Fruit fly (Drosophila melanogaster) whole organism, adult: ENCODE data around the gene CG3597.

Source experiments
- CG11617 ChIP-seq: fragments of 200-800 bp; sonication (Bioruptor generic); optimal IDR thresholded peaks from 2 replicates; lab custom pipeline; 2017; ENCODE audit warnings: mild to moderate bottlenecking, missing biosample characterization, missing genetic modification reagents, missing genetic modification characterization
- CG14711 ChIP-seq: fragments of 200-800 bp; sonication (Bioruptor generic); optimal IDR thresholded peaks from 2 replicates; lab custom pipeline; 2018; ENCODE audit warnings: missing biosample characterization, mild to moderate bottlenecking, missing genetic modification characterization, moderate library complexity
- CG1620 ChIP-seq: fragments of 200-800 bp; sonication (Bioruptor generic); optimal IDR thresholded peaks from 2 replicates; lab custom pipeline; 2016; ENCODE audit warnings: missing biosample characterization, missing genetic modification characterization
- CG5204 ChIP-seq: fragments of 200-800 bp; sonication (Bioruptor generic); optimal IDR thresholded peaks from 2 replicates; lab custom pipeline; 2016; ENCODE audit warnings: missing biosample characterization, missing genetic modification characterization
- CG7101 ChIP-seq: fragments of 200-800 bp; sonication (Bioruptor generic); optimal IDR thresholded peaks from 2 replicates; lab custom pipeline; 2018; ENCODE audit warnings: missing biosample characterization, mild to moderate bottlenecking, missing genetic modification characterization, moderate library complexity
- Hr96 ChIP-seq: fragments of 200-800 bp; sonication (Bioruptor generic); optimal IDR thresholded peaks from 2 replicates; lab custom pipeline; 2016; ENCODE audit warnings: missing biosample characterization, missing genetic modification characterization
- Mnt ChIP-seq: fragments of 200-800 bp; sonication (Bioruptor generic); optimal IDR thresholded peaks from 2 replicates; lab custom pipeline; 2016; ENCODE audit warnings: missing biosample characterization, mild to moderate bottlenecking, missing genetic modification characterization
- bab1 ChIP-seq: fragments of 200-800 bp; sonication (Bioruptor generic); optimal IDR thresholded peaks from 3 replicates; lab custom pipeline; 2019; ENCODE audit warnings: missing biosample characterization, mild to moderate bottlenecking, missing genetic modification characterization, moderate library complexity
- cic ChIP-seq: fragments of 200-800 bp; sonication (Bioruptor generic); optimal IDR thresholded peaks from 2 replicates; lab custom pipeline; 2017; ENCODE audit warnings: missing biosample characterization, mild to moderate bottlenecking, missing genetic modification characterization, moderate library complexity
- cnc ChIP-seq, 2 experiments: fragments of >200 bp; optimal IDR thresholded peaks; 2 replicates each; lab custom pipeline; 2017
- kay ChIP-seq: fragments of 200-800 bp; sonication (Bioruptor generic); peaks from one replicate; lab custom pipeline; 2016; ENCODE audit warnings: missing biosample characterization, missing genetic modification characterization, borderline replicate concordance
- ovo ChIP-seq: fragments of 200-800 bp; sonication (Bioruptor generic); optimal IDR thresholded peaks from 2 replicates; lab custom pipeline; 2016; ENCODE audit warnings: missing biosample characterization, missing genetic modification characterization
- toe ChIP-seq: fragments of 200-800 bp; sonication (Bioruptor generic); optimal IDR thresholded peaks from 2 replicates; lab custom pipeline; 2016; ENCODE audit warnings: missing biosample characterization, missing genetic modification characterization

- TF ChIP-seq CG7101 (tag; lab: Kevin White, UChicago): no peak
- TF ChIP-seq kay: no peak
- TF ChIP-seq cnc (optimal IDR thresholded peaks at IDR 0.05; lab: Kevin White, UChicago): no peak
- TF ChIP-seq Mnt (GFP tag; lab: Kevin White, UChicago): no peak
- TF ChIP-seq Hr96 (GFP tag; lab: Kevin White, UChicago): no peak
- TF ChIP-seq CG14711 (tag; lab: Kevin White, UChicago): no peak
- TF ChIP-seq CG5204 (GFP tag; lab: Kevin White, UChicago): no peak
- TF ChIP-seq ovo (GFP tag; lab: Kevin White, UChicago): no peak
- no peak for TF ChIP-seq cic (GFP tag; lab: Kevin White, UChicago)
- TF ChIP-seq bab1: no peak
- TF ChIP-seq CG11617: no peak
- TF ChIP-seq toe: no peak
- TF ChIP-seq CG1620: no peak
Measured at dm6 chr2L:2402194-2402593, 30.9 kb upstream of the CG3597 start.
